Fruit fly (Drosophila melanogaster) whole organism, wandering third instar larva: ENCODE data around the gene CG31792.
A peak's percentile ranks its signal among the peaks of the same experiment; 100 is the strongest.

ENCODE experiments used
- Abd-B ChIP-seq: fragments of >200 bp; optimal IDR thresholded peaks from 2 replicates; lab custom pipeline; 2017; ENCODE audit warnings: missing biosample characterization, missing genetic modification characterization
- CG32264 ChIP-seq: fragments of 200-800 bp; sonication (Bioruptor generic); optimal IDR thresholded peaks from 2 replicates; lab custom pipeline; 2016; ENCODE audit warnings: missing biosample characterization, missing genetic modification characterization
- CG9705 ChIP-seq: fragments of 200-800 bp; sonication (Bioruptor generic); optimal IDR thresholded peaks from 2 replicates; lab custom pipeline; 2018; ENCODE audit warnings: missing biosample characterization, mild to moderate bottlenecking, missing genetic modification characterization
- CrebA ChIP-seq: fragments of 200-800 bp; sonication (Bioruptor generic); optimal IDR thresholded peaks from 2 replicates; lab custom pipeline; 2016; ENCODE audit warnings: missing biosample characterization, mild to moderate bottlenecking, missing genetic modification characterization, borderline replicate concordance
- Dif ChIP-seq: fragments of 200-275, 200-300 bp; sonication (Bioruptor generic); optimal IDR thresholded peaks from 2 replicates; lab custom pipeline; 2018; ENCODE audit warnings: missing biosample characterization, missing genetic modification characterization; ENCODE audit not compliant: partially characterized antibody
- HLH106 ChIP-seq: fragments of 200-800 bp; optimal IDR thresholded peaks from 3 replicates; lab custom pipeline; 2019; ENCODE audit warnings: missing biosample characterization, mild to moderate bottlenecking, missing genetic modification characterization, moderate library complexity
- Hnf4 ChIP-seq: fragments of 200-800 bp; sonication (Bioruptor generic); optimal IDR thresholded peaks from 2 replicates; lab custom pipeline; 2016; ENCODE audit warnings: missing biosample characterization, mild to moderate bottlenecking, missing genetic modification characterization
- Hr78 ChIP-seq: fragments of >200 bp; optimal IDR thresholded peaks from 2 replicates; lab custom pipeline; 2017; ENCODE audit warnings: missing biosample characterization, missing genetic modification characterization
- Jra ChIP-seq: sonication (Bioruptor generic); optimal IDR thresholded peaks from 2 replicates; lab custom pipeline; 2016; ENCODE audit warnings: missing biosample characterization, missing genetic modification characterization
- Mio ChIP-seq: sonication (Bioruptor generic); optimal IDR thresholded peaks from 2 replicates; lab custom pipeline; 2016; ENCODE audit warnings: missing biosample characterization, missing genetic modification characterization
- Myc ChIP-seq: fragments of >200 bp; optimal IDR thresholded peaks from 2 replicates; lab custom pipeline; 2017
- N ChIP-seq: fragments of >200 bp; optimal IDR thresholded peaks from 2 replicates; lab custom pipeline; 2018; ENCODE audit warnings: missing biosample characterization, missing external identifiers, missing genetic modification characterization
- OdsH ChIP-seq: fragments of 200-800 bp; sonication (Bioruptor generic); optimal IDR thresholded peaks from 2 replicates; lab custom pipeline; 2016; ENCODE audit warnings: missing biosample characterization, mild to moderate bottlenecking, missing genetic modification characterization
- Rel ChIP-seq, 2 experiments: fragments of 200-800 bp; sonication (Bioruptor generic) in 1 of 2; optimal IDR thresholded peaks; 2 replicates in 1 of 2; 3 replicates in 1 of 2; lab custom pipeline; 2016 to 2019; ENCODE audit warnings: mild to moderate bottlenecking in 2 of 2, missing biosample characterization in 2 of 2, missing genetic modification characterization in 2 of 2, moderate library complexity in 1 of 2
- Sp1 ChIP-seq: fragments of 200-800 bp; sonication (Bioruptor generic); optimal IDR thresholded peaks from 3 replicates; lab custom pipeline; 2019; ENCODE audit warnings: missing biosample characterization, mild to moderate bottlenecking, missing genetic modification characterization, moderate library complexity
- Vsx2 ChIP-seq: fragments of 200-300, 225-300 bp; sonication (Bioruptor generic); optimal IDR thresholded peaks from 2 replicates; lab custom pipeline; 2018; ENCODE audit warnings: missing biosample characterization, missing genetic modification characterization; ENCODE audit not compliant: partially characterized antibody
- br ChIP-seq: fragments of 200-800 bp; sonication (Bioruptor generic); optimal IDR thresholded peaks from 2 replicates; lab custom pipeline; 2016; ENCODE audit warnings: missing biosample characterization, missing genetic modification characterization
- brk ChIP-seq: fragments of 200-800 bp; sonication (Bioruptor generic); optimal IDR thresholded peaks from 2 replicates; lab custom pipeline; 2016; ENCODE audit warnings: missing biosample characterization, mild to moderate bottlenecking, missing genetic modification characterization
- dl ChIP-seq, 2 experiments: fragments of 175-275, 200-275 bp in 1 of 2; fragments of 200-275 bp in 1 of 2; sonication (Bioruptor generic); optimal IDR thresholded peaks; lab custom pipeline; 2018; ENCODE audit warnings: mild to moderate bottlenecking in 2 of 2, missing biosample characterization in 2 of 2, missing genetic modification characterization in 2 of 2, moderate library complexity in 2 of 2; ENCODE audit not compliant: partially characterized antibody in 2 of 2, insufficient read depth in 1 of 2
- dmrt93B ChIP-seq: fragments of 200-800 bp; sonication (Bioruptor generic); optimal IDR thresholded peaks from 2 replicates; lab custom pipeline; 2018; ENCODE audit warnings: missing biosample characterization, mild to moderate bottlenecking, missing genetic modification characterization
- dsf ChIP-seq: sonication (Bioruptor generic); optimal IDR thresholded peaks from 2 replicates; lab custom pipeline; 2016; ENCODE audit warnings: missing biosample characterization, missing genetic modification characterization, borderline replicate concordance
- ey ChIP-seq: fragments of 200-800 bp; sonication (Bioruptor generic); optimal IDR thresholded peaks from 2 replicates; lab custom pipeline; 2016; ENCODE audit warnings: missing biosample characterization, missing genetic modification characterization
- foxo ChIP-seq, 2 experiments: fragments of 200-800 bp; sonication (Bioruptor generic); optimal IDR thresholded peaks; 2 replicates in 1 of 2; 3 replicates in 1 of 2; lab custom pipeline; 2016 to 2017; ENCODE audit warnings: missing biosample characterization in 2 of 2, missing genetic modification characterization in 2 of 2
- fru ChIP-seq: fragments of 200-800 bp; sonication (Bioruptor generic); optimal IDR thresholded peaks from 3 replicates; lab custom pipeline; 2016; ENCODE audit warnings: missing biosample characterization, mild to moderate bottlenecking, missing genetic modification characterization
- h ChIP-seq: fragments of 200-800 bp; sonication (Bioruptor generic); optimal IDR thresholded peaks from 3 replicates; lab custom pipeline; 2016; ENCODE audit warnings: missing biosample characterization, mild to moderate bottlenecking, missing genetic modification characterization
- jim ChIP-seq: fragments of 175-275, 200-325 bp; sonication (Bioruptor generic); optimal IDR thresholded peaks from 2 replicates; lab custom pipeline; 2016; ENCODE audit warnings: missing biosample characterization, mild to moderate bottlenecking, missing genetic modification characterization
- lola ChIP-seq: fragments of >200 bp; optimal IDR thresholded peaks from 2 replicates; lab custom pipeline; 2017; ENCODE audit warnings: missing biosample characterization, missing genetic modification characterization
- psq ChIP-seq: fragments of 200-800 bp; sonication (Bioruptor generic); optimal IDR thresholded peaks from 3 replicates; lab custom pipeline; 2017; ENCODE audit warnings: missing biosample characterization, mild to moderate bottlenecking, missing genetic modification characterization, moderate library complexity
- rgr ChIP-seq: fragments of 200-800 bp; sonication (Bioruptor generic); optimal IDR thresholded peaks from 3 replicates; lab custom pipeline; 2016; ENCODE audit warnings: missing biosample characterization, mild to moderate bottlenecking, missing genetic modification characterization
- sage ChIP-seq: fragments of 200-800 bp; sonication (Bioruptor generic); optimal IDR thresholded peaks from 2 replicates; lab custom pipeline; 2016; ENCODE audit warnings: missing biosample characterization, mild to moderate bottlenecking, missing genetic modification characterization
- sv ChIP-seq: fragments of 200-800 bp; sonication (Bioruptor generic); optimal IDR thresholded peaks from 3 replicates; lab custom pipeline; 2016; ENCODE audit warnings: missing biosample characterization, missing genetic modification characterization
- tai ChIP-seq: sonication (Bioruptor generic); optimal IDR thresholded peaks from 2 replicates; lab custom pipeline; 2016; ENCODE audit warnings: missing biosample characterization, missing genetic modification characterization
- usp ChIP-seq: fragments of >200 bp; optimal IDR thresholded peaks from 2 replicates; lab custom pipeline; 2017; ENCODE audit warnings: missing biosample characterization, missing genetic modification characterization
- woc ChIP-seq: sonication (Bioruptor generic); optimal IDR thresholded peaks from 2 replicates; lab custom pipeline; 2016; ENCODE audit warnings: missing biosample characterization, mild to moderate bottlenecking, missing genetic modification characterization

Gene CG31792

DNA sequence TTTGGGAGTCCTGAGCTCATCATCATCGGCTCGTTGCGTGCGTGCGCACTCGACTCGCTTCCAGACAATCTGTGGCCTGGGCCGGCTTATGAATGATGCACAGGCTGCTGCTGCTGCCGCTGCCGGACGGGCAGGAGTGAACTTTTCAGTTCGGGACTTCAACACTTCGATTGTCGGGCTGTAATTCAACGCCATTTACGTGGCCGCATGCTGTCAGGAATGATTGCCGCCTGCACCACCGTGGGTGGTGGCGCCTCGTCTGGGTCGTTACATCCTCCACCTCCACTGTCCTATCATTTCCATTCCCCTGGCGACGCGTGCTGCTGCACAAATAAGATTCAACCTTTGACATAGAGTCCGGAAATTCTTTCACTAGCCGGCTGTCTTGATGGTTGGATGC, 12.8 kb downstream of the CG31792 start:
- TF ChIP-seq Vsx2 (GFP tag; lab: Kevin White, UChicago) (no peak), OdsH (no peak), jim (GFP tag; lab: Kevin White, UChicago) (no peak)

DNA sequence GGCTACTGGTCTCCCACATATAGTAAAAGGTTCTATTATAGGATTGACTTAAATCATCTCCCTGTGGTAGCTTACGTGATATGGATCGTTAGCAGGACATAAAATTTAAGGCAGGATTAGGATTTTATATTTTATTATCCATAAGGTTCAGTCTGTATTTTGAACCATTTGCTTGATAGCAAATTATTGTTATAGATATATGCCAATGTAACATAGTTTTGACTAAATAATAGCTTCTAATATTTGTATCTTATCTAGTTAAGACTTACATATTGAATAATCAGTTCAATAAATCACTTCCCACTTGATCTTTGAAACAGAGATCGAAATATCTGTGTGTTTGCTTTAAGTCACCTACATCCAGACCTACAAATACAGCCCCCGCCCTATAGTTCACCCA, 13.3 kb downstream of the CG31792 start, which contains the start of gene robl37BC:
Gene robl37BC (plus strand): TSS at position 301 of the 400 bp plus-strand sequence.
- no peak for TF ChIP-seq dsf (GFP tag; lab: Kevin White, UChicago)
- no peak for TF ChIP-seq rgr
- TF ChIP-seq h (GFP tag; lab: Kevin White, UChicago): no peak
- TF ChIP-seq br (GFP tag; lab: Kevin White, UChicago): no peak
- no peak for TF ChIP-seq Vsx2 (GFP tag; lab: Kevin White, UChicago)
- no peak for TF ChIP-seq Myc (lab: Kevin White, UChicago)
- no peak for TF ChIP-seq lola (GFP tag; lab: Kevin White, UChicago)
- TF ChIP-seq OdsH: no peak
- TF ChIP-seq Hr78 (GFP tag; lab: Kevin White, UChicago): no peak
- TF ChIP-seq Mio (GFP tag; lab: Kevin White, UChicago): no peak
- no peak for TF ChIP-seq ey (GFP tag; lab: Kevin White, UChicago)
- TF ChIP-seq CG9705 (GFP tag; lab: Kevin White, UChicago): no peak
- no peak for TF ChIP-seq CrebA

DNA sequence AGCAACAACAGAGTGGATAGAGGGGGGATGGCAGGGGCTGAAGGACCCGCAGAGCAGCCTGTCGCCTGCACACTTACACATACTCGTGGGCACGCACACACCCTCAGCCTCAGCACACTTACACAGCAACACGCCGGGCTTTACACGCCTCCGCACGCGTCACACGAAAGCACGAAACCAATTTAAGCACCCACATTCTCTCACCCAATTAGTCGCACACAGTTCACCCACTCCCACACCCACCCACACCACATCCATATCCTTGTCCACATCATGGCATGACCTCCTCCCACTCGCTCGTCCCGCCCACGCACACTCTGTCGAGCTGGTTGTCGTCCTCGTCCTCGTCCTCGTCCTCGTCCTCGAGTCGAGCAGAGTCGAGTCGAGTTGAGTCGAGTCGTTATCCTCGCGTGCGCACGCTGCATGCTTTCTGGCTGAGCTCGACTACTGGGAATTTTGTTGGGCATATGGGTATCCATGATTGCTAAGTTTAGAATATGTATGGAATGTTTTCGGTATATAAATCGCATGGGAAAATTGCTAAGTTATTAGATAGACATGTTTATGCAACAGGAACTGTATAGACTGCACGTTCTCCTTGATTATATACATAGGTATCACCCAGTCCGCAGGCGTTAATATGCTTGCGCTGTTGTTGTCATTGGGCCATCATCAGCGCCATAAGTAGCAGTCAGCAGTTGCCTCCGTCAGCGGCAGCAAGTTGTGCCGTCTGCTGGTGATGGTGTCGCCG, 14.8 kb downstream of the CG31792 start:
- TF ChIP-seq Sp1 (GFP tag; lab: Kevin White, UChicago) (peak; percentile 75), woc (GFP tag; lab: Kevin White, UChicago) (peak; percentile 68), fru (GFP tag; lab: Kevin White, UChicago) (peak; percentile 84), Vsx2 (GFP tag; lab: Kevin White, UChicago) (no peak), ey (GFP tag; lab: Kevin White, UChicago) (peak; percentile 81), br (GFP tag; lab: Kevin White, UChicago) (peak; percentile 76), HLH106 (tag; lab: Kevin White, UChicago) (peak; percentile 74), CG32264 (GFP tag; lab: Kevin White, UChicago) (no peak), psq (GFP tag; lab: Kevin White, UChicago) (peak; percentile 48), Hr78 (GFP tag; lab: Kevin White, UChicago) (no peak), h (GFP tag; lab: Kevin White, UChicago) (peak; percentile 80), OdsH (peak; percentile 61), sv (GFP tag; lab: Kevin White, UChicago) (peak; percentile 66), foxo (GFP tag; optimal IDR thresholded peaks at IDR 0.05; lab: Kevin White, UChicago) (peak in 1 of 2 experiments; percentile 77), Hnf4 (peak; percentile 43), dmrt93B (GFP tag; lab: Kevin White, UChicago) (peak; percentile 52), Jra (GFP tag; lab: Kevin White, UChicago) (peak; percentile 29), brk (peak; percentile 25), dsf (GFP tag; lab: Kevin White, UChicago) (no peak), rgr (peak; percentile 73), sage (GFP tag; lab: Kevin White, UChicago) (no peak)

DNA sequence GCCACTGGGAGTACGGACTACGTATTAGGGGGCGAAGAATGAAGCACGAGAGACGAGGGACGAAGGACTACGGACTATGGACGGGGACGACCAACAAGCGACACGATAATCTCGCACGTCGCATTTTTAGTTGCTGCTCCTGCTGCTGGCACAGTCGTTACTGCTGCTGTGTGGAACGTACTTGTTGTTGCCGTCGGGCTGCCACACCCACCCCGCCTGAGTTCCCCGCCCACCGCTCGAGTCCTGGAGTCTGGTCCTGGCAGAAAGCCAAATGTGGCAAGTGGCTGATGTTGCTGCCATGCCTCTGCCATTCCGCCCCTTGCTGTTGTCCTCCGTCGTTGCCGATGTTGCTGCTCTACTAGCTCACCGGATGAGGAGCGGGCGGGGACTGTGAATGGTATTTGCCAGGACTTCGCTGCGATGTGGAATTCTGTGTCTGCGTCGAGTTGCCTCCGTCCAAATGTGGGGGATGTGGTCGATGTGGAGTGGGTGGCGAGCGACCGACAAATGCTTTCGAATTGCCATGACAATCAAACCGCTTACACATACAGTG, 15.6 kb downstream of the CG31792 start:
- TF ChIP-seq dsf (GFP tag; lab: Kevin White, UChicago) (no peak), Hr78 (GFP tag; lab: Kevin White, UChicago) (no peak), Rel (GFP tag; optimal IDR thresholded peaks at IDR 0.05; lab: Kevin White, UChicago) (no peak), Rel (tag; optimal IDR thresholded peaks at IDR 0.05; lab: Kevin White, UChicago) (no peak), dl (GFP tag; optimal IDR thresholded peaks at IDR 0.05; lab: Kevin White, UChicago; ENCODE audit: insufficient read depth in 1 of 2, partially characterized antibody in 2 of 2) (no peak), woc (GFP tag; lab: Kevin White, UChicago) (no peak), rgr (no peak), Hnf4 (no peak), N (GFP tag; lab: Kevin White, UChicago) (no peak), fru (GFP tag; lab: Kevin White, UChicago) (no peak), usp (GFP tag; lab: Kevin White, UChicago) (no peak), Mio (GFP tag; lab: Kevin White, UChicago) (no peak), Abd-B (GFP tag; lab: Kevin White, UChicago) (no peak), CG9705 (GFP tag; lab: Kevin White, UChicago) (no peak), tai (GFP tag; lab: Kevin White, UChicago) (no peak), OdsH (no peak), Vsx2 (GFP tag; lab: Kevin White, UChicago) (no peak), ey (GFP tag; lab: Kevin White, UChicago) (no peak), Dif (GFP tag; lab: Kevin White, UChicago) (no peak), brk (no peak)
- TF ChIP-seq, all 38 proteins: peak for 0
